Worm (Caenorhabditis elegans): Measurements from ENCODE around the gene srsx-16.

The srsx-16 gene

ce11 chrIV:5607343-5607742 is 12.2 kb downstream of the srsx-16 start (continued):
- TF ChIP-seq C34B4.2 (tag; optimal IDR thresholded peaks at IDR 0.05): no peak
- peak; percentile 36 for TF ChIP-seq dsc-1 (tag; optimal IDR thresholded peaks at IDR 0.05)
- no peak for TF ChIP-seq pqm-1 (tag; optimal IDR thresholded peaks at IDR 0.05)
- TF ChIP-seq skn-1 (tag; optimal IDR thresholded peaks at IDR 0.05): peak; percentile 66
- TF ChIP-seq nhr-12 (tag; optimal IDR thresholded peaks at IDR 0.05): no peak
- peak; percentile 46 for TF ChIP-seq nhr-77 (tag; optimal IDR thresholded peaks at IDR 0.05)
- peak; percentile 23 for TF ChIP-seq xbp-1 (tag; optimal IDR thresholded peaks at IDR 0.05)
- no peak for TF ChIP-seq fkh-4 (tag; optimal IDR thresholded peaks at IDR 0.05; ENCODE audit: borderline replicate concordance)
- no peak for TF ChIP-seq Y116A8C.19 (tag; optimal IDR thresholded peaks at IDR 0.05; ENCODE audit: borderline replicate concordance)
- TF ChIP-seq rnt-1 (tag; optimal IDR thresholded peaks at IDR 0.05): peak; percentile 69
- peak; percentile 38 for TF ChIP-seq tbx-2 (tag; optimal IDR thresholded peaks at IDR 0.05)
- TF ChIP-seq C16A3.4 (tag; optimal IDR thresholded peaks at IDR 0.05): peak; percentile 64
- TF ChIP-seq unc-130 (tag; optimal IDR thresholded peaks at IDR 0.05): no peak
- no peak for TF ChIP-seq fos-1 (tag; optimal IDR thresholded peaks at IDR 0.05)
- peak; percentile 44 for TF ChIP-seq swsn-7 (tag; optimal IDR thresholded peaks at IDR 0.05)
- peak; percentile 60 to 63 for TF ChIP-seq lin-35 (GFP tag; optimal IDR thresholded peaks at IDR 0.05)
- peak in 1 of 3 experiments; percentile 46 for TF ChIP-seq dpl-1 (GFP tag; optimal IDR thresholded peaks at IDR 0.05)
- no peak for TF ChIP-seq unc-62 (GFP tag; optimal IDR thresholded peaks at IDR 0.05)
- TF ChIP-seq lin-14 (GFP tag; optimal IDR thresholded peaks at IDR 0.05): peak; percentile 98
- peak in 1 of 2 experiments; percentile 79 for TF ChIP-seq mdl-1 (tag; optimal IDR thresholded peaks at IDR 0.05)
- TF ChIP-seq unc-98 (GFP tag; IDR thresholded peaks at IDR 0.05): no peak
- peak; percentile 56 for TF ChIP-seq irx-1 (tag; optimal IDR thresholded peaks at IDR 0.05)
- TF ChIP-seq ets-5 (GFP tag; IDR thresholded peaks at IDR 0.05): no peak
- no peak for TF ChIP-seq lin-13 (GFP tag; optimal IDR thresholded peaks at IDR 0.05)
- peak; percentile 33 to 35 for TF ChIP-seq efl-1 (optimal IDR thresholded peaks at IDR 0.05)
- peak; percentile 4 to 92 for TF ChIP-seq efl-1 (GFP tag; optimal IDR thresholded peaks at IDR 0.05 in 1 of 2)
- TF ChIP-seq nhr-85 (tag): peak; percentile 37
- TF ChIP-seq aly-2 (tag; optimal IDR thresholded peaks at IDR 0.05): no peak
- TF ChIP-seq ztf-11 (tag; optimal IDR thresholded peaks at IDR 0.05): no peak
- TF ChIP-seq jun-1 (tag; optimal IDR thresholded peaks at IDR 0.05): peak; percentile 31
- TF ChIP-seq sup-37 (GFP tag; optimal IDR thresholded peaks at IDR 0.05): no peak
- no peak for TF ChIP-seq lin-15B (tag; optimal IDR thresholded peaks at IDR 0.05)
- TF ChIP-seq pag-3 (tag; optimal IDR thresholded peaks at IDR 0.05; ENCODE audit: borderline replicate concordance, insufficient read depth): peak; percentile 51
- no peak for TF ChIP-seq mef-2 (tag; optimal IDR thresholded peaks at IDR 0.05)
- TF ChIP-seq ceh-90 (tag; optimal IDR thresholded peaks at IDR 0.05): no peak
- no peak for TF ChIP-seq F16B12.6 (tag; optimal IDR thresholded peaks at IDR 0.05)
- no peak for TF ChIP-seq grh-1 (GFP tag; IDR thresholded peaks at IDR 0.05)
- TF ChIP-seq isw-1 (GFP tag; IDR thresholded peaks at IDR 0.05): peak; percentile 25; the same call in 1 of the 2 replicates
- TF ChIP-seq elt-3 (tag; optimal IDR thresholded peaks at IDR 0.05): no peak
- TF ChIP-seq unc-30 (tag; optimal IDR thresholded peaks at IDR 0.05): no peak
- no peak for TF ChIP-seq pax-3 (tag; optimal IDR thresholded peaks at IDR 0.05)
- TF ChIP-seq snu-23 (GFP tag; optimal IDR thresholded peaks at IDR 0.05): peak; percentile 54
- no peak for TF ChIP-seq sptf-1 (tag; optimal IDR thresholded peaks at IDR 0.05)
- no peak for TF ChIP-seq hpl-2 (GFP tag; optimal IDR thresholded peaks at IDR 0.05)
- TF ChIP-seq alr-1 (tag; optimal IDR thresholded peaks at IDR 0.05; ENCODE audit: borderline replicate concordance): no peak
- TF ChIP-seq blmp-1 (tag; optimal IDR thresholded peaks at IDR 0.05): no peak
- no peak for TF ChIP-seq nhr-76 (tag; optimal IDR thresholded peaks at IDR 0.05)
- TF ChIP-seq nhr-47 (tag; optimal IDR thresholded peaks at IDR 0.05): peak; percentile 62
- TF ChIP-seq ztf-4 (tag; optimal IDR thresholded peaks at IDR 0.05): peak; percentile 80
- TF ChIP-seq vab-15 (tag; optimal IDR thresholded peaks at IDR 0.05): no peak
- no peak for TF ChIP-seq zag-1 (tag; optimal IDR thresholded peaks at IDR 0.05)
- TF ChIP-seq nhr-71 (tag; optimal IDR thresholded peaks at IDR 0.05): peak; percentile 75
- TF ChIP-seq lsy-2 (tag; optimal IDR thresholded peaks at IDR 0.05): peak; percentile 39 to 68
- peak; percentile 62 for TF ChIP-seq fkh-8 (tag; optimal IDR thresholded peaks at IDR 0.05)

Data from whole organism, L1 larva.